Worm (Caenorhabditis elegans) whole organism, L3 larva: ENCODE data around the gene C55C3.3.

Source experiments
- aly-2 ChIP-seq: fragments of 150-350 bp; optimal IDR thresholded peaks from 2 replicates; lab custom pipeline; 2014; ENCODE audit warnings: missing biosample characterization, missing genetic modification characterization
- ceh-82 ChIP-seq: fragments of 150-350 bp; optimal IDR thresholded peaks from 2 replicates; lab custom pipeline; 2014; ENCODE audit warnings: missing biosample characterization, missing genetic modification characterization
- daf-12 ChIP-seq: fragments of 150-350 bp; optimal IDR thresholded peaks from 2 replicates; lab custom pipeline; 2014; ENCODE audit warnings: missing biosample characterization, missing genetic modification reagents, missing genetic modification characterization
- hmg-11 ChIP-seq: sonication (generic microtip); optimal IDR thresholded peaks from 2 replicates; lab custom pipeline; 2016; ENCODE audit warnings: missing genetic modification characterization, missing compliant biosample characterization
- lin-39 ChIP-seq: fragments of 150-350 bp; optimal IDR thresholded peaks from 2 replicates; lab custom pipeline; 2018; ENCODE audit warnings: missing biosample characterization, missing genetic modification reagents, missing genetic modification characterization
- nhr-11 ChIP-seq: fragments of 150-350 bp; optimal IDR thresholded peaks from 2 replicates; lab custom pipeline; 2014; ENCODE audit warnings: missing biosample characterization, missing genetic modification characterization
- nhr-25 ChIP-seq: sonication (generic microtip); optimal IDR thresholded peaks from 2 replicates; lab custom pipeline; 2017; ENCODE audit warnings: missing biosample characterization, missing genetic modification characterization
- pha-4 ChIP-seq: fragments of 150-350 bp; optimal IDR thresholded peaks from 2 replicates; lab custom pipeline; 2014; ENCODE audit warnings: missing biosample characterization, missing genetic modification reagents, missing genetic modification characterization
- sea-2 ChIP-seq: fragments of 150-350 bp; sonication (generic microtip); optimal IDR thresholded peaks from 4 replicates; lab custom pipeline; 2014; ENCODE audit warnings: missing biosample characterization, missing genetic modification reagents, missing genetic modification characterization
- snpc-4 ChIP-seq: fragments of 150-350 bp; optimal IDR thresholded peaks from 2 replicates; lab custom pipeline; 2014; ENCODE audit warnings: missing biosample characterization, missing genetic modification characterization
- zag-1 ChIP-seq: fragments of 150-350 bp; optimal IDR thresholded peaks from 2 replicates; lab custom pipeline; 2014; ENCODE audit warnings: missing biosample characterization, missing genetic modification characterization
- ztf-11 ChIP-seq: fragments of 150-350 bp; optimal IDR thresholded peaks from 2 replicates; lab custom pipeline; 2014; ENCODE audit warnings: missing biosample characterization, missing genetic modification characterization

DNA sequence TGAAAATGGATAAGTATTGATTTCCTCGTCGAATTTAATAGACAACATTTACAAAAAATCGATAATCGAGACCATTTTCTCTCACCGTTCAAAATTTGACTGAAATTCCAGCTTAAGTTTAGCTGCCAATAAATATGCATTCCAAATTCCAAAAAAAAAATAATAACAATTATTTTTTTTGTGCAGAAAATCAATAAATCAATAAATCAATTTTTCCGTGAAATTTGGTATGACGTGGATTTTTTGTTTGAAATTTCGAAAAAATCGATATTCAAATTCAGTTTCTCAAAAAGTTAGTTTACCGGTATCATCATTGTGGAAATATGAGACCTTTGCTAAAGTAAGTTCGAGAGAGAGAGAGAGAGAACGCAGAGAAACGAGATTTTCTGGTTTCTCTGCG, at the start of gene C55C3.3:
- TF ChIP-seq ceh-82 = no peak
- TF ChIP-seq daf-12 (tag; lab: Kevin White, UChicago) = no peak
- TF ChIP-seq pha-4 (tag; lab: Kevin White, UChicago) = no peak
- TF ChIP-seq sea-2 (GFP tag; lab: Kevin White, UChicago) = no peak
- no peak for TF ChIP-seq nhr-11 (tag; lab: Kevin White, UChicago)
- TF ChIP-seq nhr-25 (tag; lab: Kevin White, UChicago) = no peak
- TF ChIP-seq ztf-11 = no peak
- TF ChIP-seq aly-2 = no peak
- no peak for TF ChIP-seq snpc-4
- no peak for TF ChIP-seq hmg-11
- TF ChIP-seq lin-39 = no peak
- no peak for TF ChIP-seq zag-1 (tag; lab: Kevin White, UChicago)
